Worm (Caenorhabditis elegans) whole organism, L1 larva: ENCODE measurements around the gene T05A8.11.

Source experiments
- ces-1 ChIP-seq: fragments of 150-350 bp; optimal IDR thresholded peaks from 2 replicates; lab custom pipeline; 2014; ENCODE audit warnings: missing biosample characterization, missing genetic modification reagents, missing genetic modification characterization
- egl-27 ChIP-seq, 2 experiments: fragments of 150-350 bp in 1 of 2; sonication (generic microtip); optimal IDR thresholded peaks; 3 replicates each; lab custom pipeline; 2017 to 2018; ENCODE audit warnings: missing biosample characterization in 2 of 2, missing genetic modification characterization in 2 of 2, missing genetic modification reagents in 2 of 2
- fkh-10 ChIP-seq: sonication (generic microtip); optimal IDR thresholded peaks from 2 replicates; lab custom pipeline; 2017; ENCODE audit warnings: missing biosample characterization, missing genetic modification reagents, missing genetic modification characterization
- fos-1 ChIP-seq: fragments of 150-350 bp; optimal IDR thresholded peaks from 2 replicates; lab custom pipeline; 2014; ENCODE audit warnings: missing biosample characterization, missing genetic modification characterization
- nhr-11 ChIP-seq: fragments of 150-350 bp; optimal IDR thresholded peaks from 2 replicates; lab custom pipeline; 2014; ENCODE audit warnings: missing biosample characterization, missing genetic modification characterization
- nhr-71 ChIP-seq: sonication (generic microtip); optimal IDR thresholded peaks from 2 replicates; lab custom pipeline; 2016; ENCODE audit warnings: mild to moderate bottlenecking, missing genetic modification characterization, moderate library complexity, missing compliant biosample characterization
- nhr-90 ChIP-seq: sonication (generic microtip); optimal IDR thresholded peaks from 2 replicates; lab custom pipeline; 2016; ENCODE audit warnings: mild to moderate bottlenecking, missing genetic modification characterization, missing compliant biosample characterization; ENCODE audit not compliant: poor library complexity
- rnt-1 ChIP-seq: sonication (generic microtip); optimal IDR thresholded peaks from 2 replicates; lab custom pipeline; 2016; ENCODE audit warnings: mild to moderate bottlenecking, missing genetic modification characterization, moderate library complexity, missing compliant biosample characterization
- skn-1 ChIP-seq: fragments of 150-350 bp; optimal IDR thresholded peaks from 2 replicates; lab custom pipeline; 2014; ENCODE audit warnings: missing biosample characterization, missing genetic modification characterization
- unc-62 ChIP-seq: fragments of 150-350 bp; optimal IDR thresholded peaks from 2 replicates; lab custom pipeline; 2014; ENCODE audit warnings: missing biosample characterization, missing genetic modification reagents, missing genetic modification characterization

DNA sequence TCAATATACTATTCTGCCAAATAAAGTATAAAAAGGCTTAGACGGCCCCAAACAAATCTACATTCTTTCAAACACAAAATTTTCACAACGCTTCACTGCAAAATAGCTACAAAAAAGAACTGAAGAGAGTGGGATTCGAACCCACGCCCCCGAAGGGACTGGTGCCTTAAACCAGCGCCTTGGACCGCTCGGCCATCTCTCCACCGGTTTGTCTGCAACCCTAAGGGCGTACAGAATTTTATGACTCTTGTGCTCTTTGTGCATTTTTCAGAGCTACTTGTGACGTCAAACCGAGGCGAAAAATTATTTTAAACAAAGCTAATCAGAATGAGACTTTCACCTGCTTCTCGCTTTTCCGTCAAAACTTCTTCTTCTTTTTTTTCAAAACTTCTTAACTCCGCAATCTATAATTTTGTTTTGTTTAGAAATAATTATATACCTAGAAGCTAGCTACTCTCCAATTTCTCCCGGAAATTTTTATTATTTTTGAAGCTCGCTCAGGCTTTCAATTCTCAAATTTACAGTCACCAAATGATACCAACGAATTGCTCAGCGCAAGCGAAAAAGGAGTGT is 10.8 kb upstream of the T05A8.11 start, which contains the start of gene T05A8.8:
- TF ChIP-seq skn-1 (tag; lab: Kevin White, UChicago) (no peak), nhr-11 (tag; lab: Kevin White, UChicago) (no peak), egl-27 (tag; optimal IDR thresholded peaks at IDR 0.05; lab: Kevin White, UChicago) (no peak), fos-1 (tag; lab: Kevin White, UChicago) (no peak), nhr-90 (no peak), fkh-10 (GFP tag; lab: Kevin White, UChicago) (no peak), nhr-71 (tag; lab: Kevin White, UChicago) (no peak), rnt-1 (tag; lab: Kevin White, UChicago) (no peak), unc-62 (no peak), ces-1 (GFP tag; lab: Kevin White, UChicago) (no peak)
